Worm (Caenorhabditis elegans): ENCODE results near the gene F40G12.7.

- TF ChIP-seq dpl-1 (GFP tag; optimal IDR thresholded peaks at IDR 0.05) (no peak), lir-3 (tag; optimal IDR thresholded peaks at IDR 0.05; ENCODE audit: poor library complexity) (no peak), nhr-12 (tag; optimal IDR thresholded peaks at IDR 0.05) (no peak), ama-1 (optimal IDR thresholded peaks at IDR 0.05) (no peak), ceh-63 (GFP tag; optimal IDR thresholded peaks at IDR 0.05) (no peak), ceh-82 (tag; optimal IDR thresholded peaks at IDR 0.05) (no peak), elt-3 (tag; optimal IDR thresholded peaks at IDR 0.05) (no peak), lin-13 (GFP tag; optimal IDR thresholded peaks at IDR 0.05) (no peak), mep-1 (tag; optimal IDR thresholded peaks at IDR 0.05) (no peak), nhr-11 (tag; optimal IDR thresholded peaks at IDR 0.05) (no peak), grh-1 (GFP tag; IDR thresholded peaks at IDR 0.05) (no peak), hlh-4 (tag; optimal IDR thresholded peaks at IDR 0.05) (no peak)
Measured at ce11 chrV:14301076-14301475, 26.7 kb downstream of the F40G12.7 start, which contains the start of gene F14D7.6.

Data from whole organism, L1 larva.